Fruit fly (Drosophila melanogaster) whole organism, embryonic: ENCODE results near the gene CG6901.

ENCODE experiments used
- BEAF-32 ChIP-seq: fragments of 200-800 bp; sonication (Bioruptor generic); optimal IDR thresholded peaks from 3 replicates; lab custom pipeline; 2017; ENCODE audit warnings: missing biosample characterization, missing genetic modification characterization, mild to moderate bottlenecking, moderate library complexity, missing genetic modification reagents
- CG12071 ChIP-seq: fragments of 200-800 bp; sonication (Bioruptor generic); optimal IDR thresholded peaks from 3 replicates; lab custom pipeline; 2018; ENCODE audit warnings: missing biosample characterization, mild to moderate bottlenecking, missing genetic modification characterization
- CG13287 ChIP-seq: fragments of 200-800 bp; sonication (Bioruptor generic); IDR thresholded peaks from 2 replicates; pipeline ENCODE4 v1.3.6; 2022; ENCODE audit warnings: missing biosample characterization, missing genetic modification characterization; ENCODE audit not compliant: partially characterized antibody
- CG13624 ChIP-seq: fragments of 200-800 bp; sonication (Bioruptor generic); optimal IDR thresholded peaks from 2 replicates; lab custom pipeline; 2016; ENCODE audit warnings: missing biosample characterization, missing genetic modification characterization
- CG14860 ChIP-seq: fragments of 200-800 bp; sonication (Bioruptor generic); IDR thresholded peaks from 3 replicates; pipeline ENCODE4 v1.3.6; 2022; ENCODE audit warnings: missing biosample characterization, missing genetic modification characterization; ENCODE audit not compliant: partially characterized antibody
- CG16813 ChIP-seq: fragments of 200-800 bp; sonication (Bioruptor generic); IDR thresholded peaks from 3 replicates; pipeline ENCODE4 v1.3.6; 2022; ENCODE audit warnings: missing biosample characterization, missing genetic modification characterization; ENCODE audit not compliant: partially characterized antibody
- CG2712 ChIP-seq: fragments of 200-800 bp; optimal IDR thresholded peaks from 3 replicates; lab custom pipeline; 2019; ENCODE audit warnings: missing biosample characterization, mild to moderate bottlenecking, missing genetic modification characterization, moderate library complexity
- CG3065 ChIP-seq: fragments of 200-800 bp; sonication (Bioruptor generic); optimal IDR thresholded peaks from 2 replicates; lab custom pipeline; 2016; ENCODE audit warnings: missing biosample characterization, missing genetic modification characterization
- CG32532 ChIP-seq: fragments of 200-800 bp; sonication (Bioruptor generic); IDR thresholded peaks from 2 replicates; pipeline ENCODE4 v1.3.6; 2022; ENCODE audit warnings: missing biosample characterization, missing genetic modification characterization
- CG4360 ChIP-seq: fragments of 200-800 bp; sonication (Bioruptor generic); IDR thresholded peaks from 2 replicates; pipeline ENCODE4 v1.3.6; 2022; ENCODE audit warnings: missing biosample characterization, missing genetic modification characterization
- CG9932 ChIP-seq: fragments of 200-800 bp; sonication (Bioruptor generic); IDR thresholded peaks from 2 replicates; pipeline ENCODE4 v1.3.6; 2022; ENCODE audit warnings: missing biosample characterization, missing genetic modification characterization
- CTCF ChIP-seq: fragments of 200-800 bp; sonication (Bioruptor generic); optimal IDR thresholded peaks from 2 replicates; lab custom pipeline; 2017; ENCODE audit warnings: missing biosample characterization, mild to moderate bottlenecking, missing genetic modification characterization, moderate library complexity
- Dip3 ChIP-seq: fragments of 200-800 bp; sonication (Bioruptor generic); optimal IDR thresholded peaks from 3 replicates; lab custom pipeline; 2016; ENCODE audit warnings: missing biosample characterization, missing genetic modification characterization
- Drgx ChIP-seq: fragments of 200-800 bp; sonication (Bioruptor generic); IDR thresholded peaks from 2 replicates; pipeline ENCODE4 v1.3.6; 2022; ENCODE audit warnings: missing biosample characterization, missing genetic modification characterization
- Elba2 ChIP-seq: fragments of 200-800 bp; sonication (Bioruptor generic); optimal IDR thresholded peaks from 3 replicates; lab custom pipeline; 2016; ENCODE audit warnings: missing biosample characterization, missing genetic modification characterization
- Ets97D ChIP-seq: fragments of 200-800 bp; sonication (Bioruptor generic); optimal IDR thresholded peaks from 3 replicates; lab custom pipeline; 2016; ENCODE audit warnings: missing biosample characterization, missing genetic modification characterization
- Gug ChIP-seq: fragments of 200-800 bp; sonication (Bioruptor generic); IDR thresholded peaks from 4 replicates; pipeline ENCODE4 v1.3.6; 2022; ENCODE audit warnings: missing biosample characterization, missing genetic modification characterization
- HLH54F ChIP-seq: fragments of 200-800 bp; sonication (Bioruptor generic); optimal IDR thresholded peaks from 3 replicates; lab custom pipeline; 2016; ENCODE audit warnings: missing biosample characterization, missing genetic modification characterization
- Hey ChIP-seq: fragments of 200-800 bp; sonication (Bioruptor generic); optimal IDR thresholded peaks from 3 replicates; lab custom pipeline; 2018; ENCODE audit warnings: missing biosample characterization, mild to moderate bottlenecking, missing genetic modification characterization
- Jarid2 ChIP-seq: fragments of 200-800 bp; sonication (Bioruptor generic); optimal IDR thresholded peaks from 3 replicates; lab custom pipeline; 2017; ENCODE audit warnings: mild to moderate bottlenecking, missing biosample characterization, missing genetic modification reagents, missing genetic modification characterization
- MESR4 ChIP-seq: fragments of 200-800 bp; sonication (Bioruptor generic); optimal IDR thresholded peaks from 2 replicates; lab custom pipeline; 2018; ENCODE audit warnings: missing biosample characterization, mild to moderate bottlenecking, missing genetic modification characterization, moderate library complexity
- Med ChIP-seq: fragments of 200-800 bp; sonication (Bioruptor generic); peaks from one replicate; lab custom pipeline; 2016; ENCODE audit warnings: missing biosample characterization, missing genetic modification characterization, mild to moderate bottlenecking, inconsistent platforms, moderate library complexity
- Meics ChIP-seq: fragments of 200-800 bp; sonication (Bioruptor generic); optimal IDR thresholded peaks from 2 replicates; lab custom pipeline; 2017; ENCODE audit warnings: missing biosample characterization, mild to moderate bottlenecking, missing genetic modification characterization
- Myb ChIP-seq: fragments of 200-800 bp; sonication (Bioruptor generic); optimal IDR thresholded peaks from 2 replicates; lab custom pipeline; 2016; ENCODE audit warnings: missing biosample characterization, missing genetic modification characterization
- Neu2 ChIP-seq: fragments of 200-800 bp; sonication (Bioruptor generic); optimal IDR thresholded peaks from 3 replicates; lab custom pipeline; 2016; ENCODE audit warnings: missing biosample characterization, missing genetic modification characterization, borderline replicate concordance
- Sry-δ ChIP-seq: fragments of 200-800 bp; sonication (Bioruptor generic); optimal IDR thresholded peaks from 2 replicates; lab custom pipeline; 2016; ENCODE audit warnings: missing biosample characterization, missing genetic modification characterization
- Taf1 ChIP-seq: fragments of 200-800 bp; sonication (Bioruptor generic); IDR thresholded peaks from 2 replicates; pipeline ENCODE4 v1.3.6; 2022; ENCODE audit warnings: missing biosample characterization, missing genetic modification characterization
- Trl ChIP-seq, 3 experiments: fragments of >200 bp in 2 of 3; fragments of 200-800 bp in 1 of 3; sonication (Bioruptor generic) in 1 of 3; optimal IDR thresholded peaks; 2 replicates in 1 of 3; 3 replicates in 2 of 3; lab custom pipeline; 2016 to 2017; ENCODE audit warnings: missing biosample characterization in 1 of 3, missing genetic modification characterization in 1 of 3
- Xbp1 ChIP-seq: fragments of 200-800 bp; sonication (Bioruptor generic); optimal IDR thresholded peaks from 3 replicates; lab custom pipeline; 2016; ENCODE audit warnings: missing biosample characterization, mild to moderate bottlenecking, missing genetic modification characterization
- YL-1 ChIP-seq: fragments of 200-800 bp; sonication (Bioruptor generic); optimal IDR thresholded peaks from 3 replicates; lab custom pipeline; 2017; ENCODE audit warnings: missing biosample characterization, mild to moderate bottlenecking, missing genetic modification characterization
- ato ChIP-seq: fragments of 200-800 bp; sonication (Bioruptor generic); IDR thresholded peaks from 2 replicates; pipeline ENCODE4 v1.3.6; 2022; ENCODE audit warnings: missing biosample characterization, missing genetic modification characterization; ENCODE audit not compliant: partially characterized antibody
- cwo ChIP-seq: fragments of 200-800 bp; sonication (Bioruptor generic); optimal IDR thresholded peaks from 3 replicates; lab custom pipeline; 2017; ENCODE audit warnings: missing biosample characterization, missing genetic modification characterization, mild to moderate bottlenecking, moderate library complexity, missing genetic modification reagents
- gem ChIP-seq: fragments of 200-800 bp; sonication (Bioruptor generic); optimal IDR thresholded peaks from 2 replicates; lab custom pipeline; 2019; ENCODE audit warnings: missing biosample characterization, mild to moderate bottlenecking, missing genetic modification characterization, moderate library complexity
- h ChIP-seq: fragments of >200 bp; optimal IDR thresholded peaks from 2 replicates; lab custom pipeline; 2017
- inv ChIP-seq: fragments of 200-800 bp; sonication (Bioruptor generic); IDR thresholded peaks from 2 replicates; pipeline ENCODE4 v1.3.6; 2022; ENCODE audit warnings: missing biosample characterization, missing genetic modification characterization; ENCODE audit not compliant: partially characterized antibody
- kah ChIP-seq: fragments of 200-800 bp; sonication (Bioruptor generic); optimal IDR thresholded peaks from 2 replicates; lab custom pipeline; 2018; ENCODE audit warnings: missing biosample characterization, mild to moderate bottlenecking, missing genetic modification characterization
- mirr ChIP-seq: fragments of 200-800 bp; sonication (Bioruptor generic); optimal IDR thresholded peaks from 3 replicates; lab custom pipeline; 2018; ENCODE audit warnings: missing biosample characterization, mild to moderate bottlenecking, missing genetic modification characterization
- pum ChIP-seq: fragments of 200-800 bp; sonication (Bioruptor generic); optimal IDR thresholded peaks from 2 replicates; lab custom pipeline; 2016; ENCODE audit warnings: missing biosample characterization, missing genetic modification characterization
- ranshi ChIP-seq: fragments of 200-800 bp; sonication (Bioruptor generic); IDR thresholded peaks from 2 replicates; pipeline ENCODE4 v1.3.6; 2022; ENCODE audit warnings: missing biosample characterization, missing genetic modification characterization
- sc ChIP-seq, 3 experiments: fragments of >200 bp in 2 of 3; fragments of 200-800 bp in 1 of 3; sonication (Bioruptor generic) in 1 of 3; optimal IDR thresholded peaks; 2 replicates in 2 of 3; 3 replicates in 1 of 3; lab custom pipeline; 2017; ENCODE audit warnings: mild to moderate bottlenecking in 1 of 3, missing biosample characterization in 1 of 3, missing genetic modification characterization in 1 of 3, missing genetic modification reagents in 1 of 3
- sens ChIP-seq: fragments of 200-800 bp; sonication (Bioruptor generic); peaks from one replicate; lab custom pipeline; 2016; ENCODE audit warnings: missing biosample characterization, missing genetic modification characterization
- sob ChIP-seq: fragments of 200-800 bp; sonication (Bioruptor generic); IDR thresholded peaks from 2 replicates; pipeline ENCODE4 v1.3.6; 2022; ENCODE audit warnings: missing biosample characterization, missing genetic modification characterization
- stwl ChIP-seq: fragments of 200-800 bp; sonication (Bioruptor generic); optimal IDR thresholded peaks from 3 replicates; lab custom pipeline; 2018; ENCODE audit warnings: missing biosample characterization, mild to moderate bottlenecking, missing genetic modification characterization, moderate library complexity
- sug ChIP-seq: fragments of 200-800 bp; optimal IDR thresholded peaks from 2 replicates; lab custom pipeline; 2019; ENCODE audit warnings: missing biosample characterization, mild to moderate bottlenecking, missing genetic modification characterization, moderate library complexity
- twi ChIP-seq: fragments of 200-800 bp; optimal IDR thresholded peaks from 2 replicates; lab custom pipeline; 2019; ENCODE audit warnings: missing biosample characterization, mild to moderate bottlenecking, missing genetic modification characterization, moderate library complexity
- unpg ChIP-seq: fragments of 200-800 bp; sonication (Bioruptor generic); optimal IDR thresholded peaks from 3 replicates; lab custom pipeline; 2018; ENCODE audit warnings: missing biosample characterization, mild to moderate bottlenecking, missing genetic modification characterization, moderate library complexity
- vvl ChIP-seq: fragments of 200-800 bp; sonication (Bioruptor generic); IDR thresholded peaks from 2 replicates; pipeline ENCODE4 v1.3.6; 2022; ENCODE audit warnings: missing biosample characterization, missing genetic modification characterization
- z ChIP-seq: fragments of 200-800 bp; sonication (Bioruptor generic); IDR thresholded peaks from 3 replicates; pipeline ENCODE4 v1.3.6; 2022; ENCODE audit warnings: missing biosample characterization, missing genetic modification characterization
- zen2 ChIP-seq: fragments of 200-800 bp; sonication (Bioruptor generic); IDR thresholded peaks from 3 replicates; pipeline ENCODE4 v1.3.6; 2022; ENCODE audit warnings: missing biosample characterization, missing genetic modification characterization; ENCODE audit not compliant: partially characterized antibody

Gene CG6901

dm6 chr3R:16349111-16349655 lies 26.0 kb downstream of the CG6901 start, which contains the start of the genes CG14879 and Manf (continued):
- TF ChIP-seq gem = peak; percentile 85
- TF ChIP-seq Drgx (GFP tag; lab: Robert Waterston, UW) = no peak
- TF ChIP-seq kah = peak; percentile 92
- no peak for TF ChIP-seq sc (optimal IDR thresholded peaks at IDR 0.05; lab: Kevin White, UChicago)
- TF ChIP-seq sc (GFP tag; optimal IDR thresholded peaks at IDR 0.05; lab: Kevin White, UChicago) = no peak
- no peak for TF ChIP-seq pum (GFP tag; lab: Kevin White, UChicago)
- TF ChIP-seq Taf1 (GFP tag; lab: Robert Waterston, UW) = no peak
- no peak for TF ChIP-seq h (lab: Kevin White, UChicago)
- peak; percentile 75 for TF ChIP-seq sens (GFP tag; lab: Kevin White, UChicago)
- no peak for TF ChIP-seq unpg (GFP tag; lab: Kevin White, UChicago)
- TF ChIP-seq YL-1 (GFP tag; lab: Kevin White, UChicago) = peak; percentile 72
- no peak for TF ChIP-seq twi (tag; lab: Kevin White, UChicago)
- no peak for TF ChIP-seq inv
- peak; percentile 27 for TF ChIP-seq CG2712 (tag; lab: Kevin White, UChicago)
- TF ChIP-seq Elba2 (GFP tag; lab: Kevin White, UChicago) = peak; percentile 67
- no peak for TF ChIP-seq Gug
- no peak for TF ChIP-seq z (GFP tag; lab: Robert Waterston, UW)
- TF ChIP-seq CG12071 (GFP tag; lab: Kevin White, UChicago) = no peak
- TF ChIP-seq ato (GFP tag; lab: Robert Waterston, UW) = 0 out of 2 replicates have a peak, but pooled peaks have one; percentile 28
- TF ChIP-seq CG32532 = peak; percentile 51
- TF ChIP-seq cwo (GFP tag; lab: Kevin White, UChicago) = peak; percentile 31
- TF ChIP-seq CG9932 (GFP tag; lab: Robert Waterston, UW) = 0 out of 2 replicates have a peak, but pooled peaks have one; percentile 18
- TF ChIP-seq Meics (GFP tag; lab: Kevin White, UChicago) = peak; percentile 4
- TF ChIP-seq MESR4 (GFP tag; lab: Kevin White, UChicago) = peak; percentile 85
- peak; percentile 76 for TF ChIP-seq Jarid2 (GFP tag; lab: Kevin White, UChicago)
- no peak for TF ChIP-seq HLH54F (GFP tag; lab: Kevin White, UChicago)
- TF ChIP-seq CG13624 (GFP tag; lab: Kevin White, UChicago) = peak; percentile 27
- TF ChIP-seq mirr = peak; percentile 6
- TF ChIP-seq Trl (optimal IDR thresholded peaks at IDR 0.05; lab: Kevin White, UChicago) = peak in 1 of 2 experiments; percentile 1
- no peak for TF ChIP-seq Trl (GFP tag; optimal IDR thresholded peaks at IDR 0.05; lab: Kevin White, UChicago)
- TF ChIP-seq vvl = peak; percentile 43; the same call in 1 of the 2 replicates
- no peak for TF ChIP-seq sob (GFP tag; lab: Robert Waterston, UW)
- TF ChIP-seq zen2 = 0 out of 3 replicates have a peak, but pooled peaks have one; percentile 4

- TF ChIP-seq ranshi (GFP tag; lab: Robert Waterston, UW) (no peak), Med (GFP tag; lab: Kevin White, UChicago) (peak; percentile 56), Neu2 (no peak), CG4360 (GFP tag; lab: Robert Waterston, UW) (peak; percentile 69), CG3065 (GFP tag; lab: Kevin White, UChicago) (peak; percentile 21), CTCF (GFP tag; lab: Kevin White, UChicago) (peak; percentile 36)
These were observed 27.2 kb downstream of the CG6901 start for dm6 chr3R:16350400-16350799.

- TF ChIP-seq Dip3 (GFP tag; lab: Kevin White, UChicago) = peak; percentile 0
- TF ChIP-seq CG13287 (GFP tag; lab: Robert Waterston, UW) = peak; percentile 19; the same call in 1 of the 2 replicates
- no peak for TF ChIP-seq Hey (tag; lab: Kevin White, UChicago)
- 0 out of 3 replicates have a peak, but pooled peaks have one; percentile 15 for TF ChIP-seq CG14860 (GFP tag; lab: Robert Waterston, UW)
- peak; percentile 6 for TF ChIP-seq Xbp1 (GFP tag; lab: Kevin White, UChicago)
- TF ChIP-seq sug = peak; percentile 20
- TF ChIP-seq Sry-δ (GFP tag; lab: Kevin White, UChicago) = peak; percentile 36
- TF ChIP-seq stwl (tag; lab: Kevin White, UChicago) = peak; percentile 37
- peak; percentile 2 for TF ChIP-seq Ets97D (GFP tag; lab: Kevin White, UChicago)
- peak; percentile 51; the same call in 2 of the 3 replicates for TF ChIP-seq CG16813
- TF ChIP-seq Myb (GFP tag; lab: Kevin White, UChicago) = peak; percentile 21
- peak; percentile 31 for TF ChIP-seq BEAF-32 (GFP tag; lab: Kevin White, UChicago)
These were observed 27.8 kb downstream of the CG6901 start for dm6 chr3R:16351044-16351443.
